Worm (Caenorhabditis elegans): ENCODE data around the gene tag-314.

tag-314 gene

ce11 chrV:10435198-10435597 lies 6.7 kb upstream of the tag-314 start:
- TF ChIP-seq nhr-67 (tag; optimal IDR thresholded peaks at IDR 0.05) (no peak), ztf-11 (tag; optimal IDR thresholded peaks at IDR 0.05) (no peak), pqm-1 (tag; optimal IDR thresholded peaks at IDR 0.05) (peak; percentile 50), lin-15B (tag; optimal IDR thresholded peaks at IDR 0.05) (no peak), ceh-82 (tag; optimal IDR thresholded peaks at IDR 0.05) (no peak), egl-27 (tag; optimal IDR thresholded peaks at IDR 0.05) (no peak), pha-4 (tag; optimal IDR thresholded peaks at IDR 0.05) (no peak), egl-5 (tag; optimal IDR thresholded peaks at IDR 0.05) (no peak), R02D3.7 (tag; optimal IDR thresholded peaks at IDR 0.05) (no peak), nhr-23 (tag; optimal IDR thresholded peaks at IDR 0.05) (no peak), nfya-1 (tag; optimal IDR thresholded peaks at IDR 0.05; ENCODE audit: insufficient read depth) (no peak), elt-2 (tag; optimal IDR thresholded peaks at IDR 0.05) (peak; percentile 57), zag-1 (tag; optimal IDR thresholded peaks at IDR 0.05) (no peak), nhr-77 (tag; optimal IDR thresholded peaks at IDR 0.05) (no peak)

- TF ChIP-seq nhr-67 (tag; optimal IDR thresholded peaks at IDR 0.05) (no peak), nhr-77 (tag; optimal IDR thresholded peaks at IDR 0.05) (no peak), aly-2 (tag; optimal IDR thresholded peaks at IDR 0.05) (no peak), zag-1 (tag; optimal IDR thresholded peaks at IDR 0.05) (no peak), lin-15B (tag; optimal IDR thresholded peaks at IDR 0.05) (no peak), R02D3.7 (tag; optimal IDR thresholded peaks at IDR 0.05) (no peak), unc-39 (tag; optimal IDR thresholded peaks at IDR 0.05) (no peak), mml-1 (tag; optimal IDR thresholded peaks at IDR 0.05) (no peak), fkh-2 (tag; optimal IDR thresholded peaks at IDR 0.05) (no peak), pqm-1 (tag; optimal IDR thresholded peaks at IDR 0.05) (peak; percentile 23), mdl-1 (tag; optimal IDR thresholded peaks at IDR 0.05) (no peak), unc-62 (GFP tag; optimal IDR thresholded peaks at IDR 0.05) (no peak), elt-2 (tag; optimal IDR thresholded peaks at IDR 0.05) (peak; percentile 76), skn-1 (tag; optimal IDR thresholded peaks at IDR 0.05) (no peak), eor-1 (tag; optimal IDR thresholded peaks at IDR 0.05) (no peak)
These were observed 5.2 kb upstream of the tag-314 start, which contains the start of gene Y32F6A.4 for ce11 chrV:10433721-10434120. Y32F6A.4 (minus strand) TSS chrV:10434067.

DNA sequence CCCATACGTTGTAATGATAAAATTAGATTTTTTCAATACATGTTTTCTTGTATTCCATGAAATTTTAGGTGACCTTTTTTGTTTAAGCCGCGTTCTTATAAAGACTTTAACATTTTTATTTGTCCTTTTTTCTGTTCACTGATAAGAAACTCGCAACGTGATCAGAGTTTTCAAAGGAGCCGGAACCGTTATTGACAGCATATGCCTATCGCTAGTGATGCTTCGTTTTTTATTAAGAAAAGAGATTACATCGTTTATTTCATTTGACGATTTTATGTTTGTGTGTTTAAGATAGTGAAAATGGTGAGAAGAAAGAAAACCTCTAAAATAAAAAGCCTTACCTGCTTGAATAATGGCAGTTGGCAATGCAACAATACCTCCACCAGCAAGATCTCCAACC lies 4.1 kb upstream of the tag-314 start:
- TF ChIP-seq eor-1 (tag; optimal IDR thresholded peaks at IDR 0.05): no peak
- TF ChIP-seq nhr-23 (tag; optimal IDR thresholded peaks at IDR 0.05): no peak
- TF ChIP-seq nhr-43 (tag; optimal IDR thresholded peaks at IDR 0.05; ENCODE audit: poor library complexity, severe bottlenecking): no peak
- no peak for TF ChIP-seq ceh-28 (tag; optimal IDR thresholded peaks at IDR 0.05)
- peak; percentile 96 for TF ChIP-seq elt-2 (tag; optimal IDR thresholded peaks at IDR 0.05)
- TF ChIP-seq nfya-1 (tag; optimal IDR thresholded peaks at IDR 0.05; ENCODE audit: insufficient read depth): no peak
- TF ChIP-seq unc-62 (GFP tag; optimal IDR thresholded peaks at IDR 0.05): no peak
- no peak for TF ChIP-seq elt-3 (tag; optimal IDR thresholded peaks at IDR 0.05)
- TF ChIP-seq daf-12 (tag; optimal IDR thresholded peaks at IDR 0.05): no peak
- TF ChIP-seq fkh-2 (tag; optimal IDR thresholded peaks at IDR 0.05): no peak
- TF ChIP-seq aly-2 (tag; optimal IDR thresholded peaks at IDR 0.05): no peak
- TF ChIP-seq nhr-25 (tag; optimal IDR thresholded peaks at IDR 0.05): no peak
- TF ChIP-seq lin-15B (tag; optimal IDR thresholded peaks at IDR 0.05): no peak
- no peak for TF ChIP-seq fkh-10 (GFP tag; optimal IDR thresholded peaks at IDR 0.05)
- TF ChIP-seq pqm-1 (tag; optimal IDR thresholded peaks at IDR 0.05): peak; percentile 79
- no peak for TF ChIP-seq elt-1 (tag; optimal IDR thresholded peaks at IDR 0.05)
- TF ChIP-seq ztf-11 (tag; optimal IDR thresholded peaks at IDR 0.05): no peak
- no peak for TF ChIP-seq mdl-1 (tag; optimal IDR thresholded peaks at IDR 0.05)
- TF ChIP-seq jun-1 (tag; optimal IDR thresholded peaks at IDR 0.05): peak; percentile 54
- TF ChIP-seq nhr-11 (tag; optimal IDR thresholded peaks at IDR 0.05): no peak
- TF ChIP-seq pha-4 (tag; optimal IDR thresholded peaks at IDR 0.05): peak; percentile 53
- no peak for TF ChIP-seq egl-27 (tag; optimal IDR thresholded peaks at IDR 0.05)

DNA sequence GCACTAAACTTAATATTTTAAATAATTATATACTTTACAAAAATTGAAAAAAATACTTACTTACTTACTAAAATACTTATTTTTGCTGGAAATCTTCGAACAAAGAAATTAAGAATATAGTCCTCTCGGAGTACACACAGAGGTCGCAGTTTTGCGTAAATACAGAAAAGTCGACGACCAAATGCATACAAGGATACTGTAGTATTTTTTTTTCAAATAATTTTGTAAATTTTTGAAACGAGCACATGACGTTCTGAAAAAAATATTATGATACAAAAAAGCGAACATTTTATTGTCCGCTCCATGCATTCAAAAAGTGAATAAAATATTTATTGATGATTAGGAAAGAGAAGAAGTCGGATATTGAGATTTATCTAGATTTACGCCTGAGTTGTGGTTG lies 2.3 kb downstream of the tag-314 start, which contains the start of gene apc-10:
apc-10 (minus strand) TSS at position 101 of the 400 bp plus-strand sequence.
- TF ChIP-seq hmg-11 (tag; optimal IDR thresholded peaks at IDR 0.05) (no peak), lin-39 (tag; optimal IDR thresholded peaks at IDR 0.05) (no peak), egl-5 (tag; optimal IDR thresholded peaks at IDR 0.05) (no peak), nhr-77 (tag; optimal IDR thresholded peaks at IDR 0.05) (no peak), ama-1 (optimal IDR thresholded peaks at IDR 0.05) (no peak), R02D3.7 (tag; optimal IDR thresholded peaks at IDR 0.05) (no peak), egl-27 (tag; optimal IDR thresholded peaks at IDR 0.05) (no peak), eor-1 (tag; optimal IDR thresholded peaks at IDR 0.05) (no peak), unc-62 (GFP tag; optimal IDR thresholded peaks at IDR 0.05) (no peak), jun-1 (tag; optimal IDR thresholded peaks at IDR 0.05) (no peak), elt-3 (tag; optimal IDR thresholded peaks at IDR 0.05) (no peak), sea-2 (GFP tag; optimal IDR thresholded peaks at IDR 0.05) (no peak), pha-4 (tag; optimal IDR thresholded peaks at IDR 0.05) (no peak)
